Fruit fly (Drosophila melanogaster) S2 (cell line): Measurements from ENCODE around the gene Argk1.

Source experiments
- CG8478 ChIP-seq: fragments of >200 bp; optimal IDR thresholded peaks from 2 replicates; lab custom pipeline; 2018
- CTCF ChIP-seq, 2 experiments: fragments of >200 bp; optimal IDR thresholded peaks; 2 replicates each; lab custom pipeline; 2018

dm6 chr3L:9045318-9045717 is 20.5 kb downstream of the Argk1 start:
- TF ChIP-seq CTCF (optimal IDR thresholded peaks at IDR 0.05; lab: Kevin White, UChicago): no peak
- no peak for TF ChIP-seq CG8478 (lab: Kevin White, UChicago)
